Worm (Caenorhabditis elegans): ENCODE data around the gene srt-35.
"Not testable (repeated sequence)": the region's sequence is repeated elsewhere in the genome, so short reads cannot be mapped to it uniquely, and the experiment has no call there.

The srt-35 gene

ce11 chrV:4219342-4219741 lies 45.1 kb downstream of the srt-35 start, which contains the start of gene nlp-9:
TSS of gene nlp-9 (plus strand) at chrV:4219642.
- TF ChIP-seq F10B5.3 (tag; optimal IDR thresholded peaks at IDR 0.05) (no peak), aha-1 (tag) (peak; percentile 13)

DNA sequence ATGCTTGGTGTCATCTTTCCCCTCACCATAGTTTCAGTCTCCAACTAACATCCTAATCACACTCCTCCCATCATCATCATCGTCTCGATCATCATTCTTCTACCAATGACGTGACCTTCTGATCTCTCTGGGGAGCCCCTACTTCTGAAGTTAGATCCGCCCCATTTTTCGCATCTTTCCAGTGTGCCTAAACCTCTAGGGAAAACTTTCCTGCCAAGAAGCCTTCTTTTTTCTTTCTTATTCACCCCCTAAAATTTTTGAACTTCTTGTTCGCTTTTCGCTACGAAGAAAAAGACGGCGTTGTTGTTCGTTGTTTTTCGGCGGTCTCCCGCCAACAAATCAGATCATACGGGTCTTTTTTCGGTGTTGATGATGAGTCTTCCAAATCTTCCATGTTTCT lies 46.1 kb downstream of the srt-35 start:
- TF ChIP-seq ceh-20 (GFP tag; IDR thresholded peaks at IDR 0.05) = 0 out of 2 replicates have a peak, but pooled peaks have one; percentile 22
- TF ChIP-seq vab-7 (GFP tag; IDR thresholded peaks at IDR 0.05) = peak; percentile 38; the same call in 1 of the 2 replicates
- no peak for TF ChIP-seq dmd-6 (GFP tag; IDR thresholded peaks at IDR 0.05)
- no peak for TF ChIP-seq mxl-3 (GFP tag; optimal IDR thresholded peaks at IDR 0.05)
- TF ChIP-seq aha-1 (tag) = peak; percentile 92
- peak in 1 of 2 experiments; percentile 7 for TF ChIP-seq lsy-2 (tag; optimal IDR thresholded peaks at IDR 0.05)

DNA sequence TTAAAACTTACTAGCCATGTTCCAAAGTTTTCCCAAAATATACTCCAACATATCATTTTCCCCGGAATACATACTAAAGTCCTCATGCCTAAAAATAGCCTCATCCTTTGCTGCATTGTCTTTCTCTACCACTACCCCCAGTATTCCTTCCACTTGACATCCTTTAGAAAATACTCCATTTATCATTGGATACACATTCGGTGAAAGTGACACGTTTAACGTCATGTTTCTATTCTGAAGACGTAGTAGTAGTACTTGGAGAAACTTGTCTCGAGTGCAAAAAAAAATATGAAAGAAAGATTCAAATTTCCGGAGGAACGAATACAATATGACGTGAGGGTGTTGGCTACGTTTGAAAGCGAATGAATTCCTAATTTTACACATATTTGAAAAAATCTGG lies 47.5 kb downstream of the srt-35 start:
- no peak for TF ChIP-seq pqm-1 (tag; optimal IDR thresholded peaks at IDR 0.05)
- TF ChIP-seq Y48G9A.11 (GFP tag; IDR thresholded peaks at IDR 0.05) = no peak
- TF ChIP-seq F10B5.3 (tag; optimal IDR thresholded peaks at IDR 0.05) = no peak
- no peak for TF ChIP-seq daf-19 (GFP tag; conservative IDR thresholded peaks at IDR 0.05)
- peak in 1 of 2 experiments; percentile 90 for TF ChIP-seq unc-62 (GFP tag; optimal IDR thresholded peaks at IDR 0.05 in 1 of 2)
- TF ChIP-seq unc-62 (tag; optimal IDR thresholded peaks at IDR 0.05) = no peak
- TF ChIP-seq tra-1 (GFP tag; IDR thresholded peaks at IDR 0.05) = no peak
- no peak for TF ChIP-seq nhr-237 (tag; optimal IDR thresholded peaks at IDR 0.05)

- not testable (repeated sequence) for TF ChIP-seq F44E2.7 (GFP tag; IDR thresholded peaks at IDR 0.05); nhr-111 (GFP tag; optimal IDR thresholded peaks at IDR 0.05); nhr-10 (tag; optimal IDR thresholded peaks at IDR 0.05)
Measured at ce11 chrV:4215856-4216255, 48.6 kb downstream of the srt-35 start, which contains the start of gene H43I07.4. TSS of gene H43I07.4 (plus strand) at chrV:4216156.

DNA sequence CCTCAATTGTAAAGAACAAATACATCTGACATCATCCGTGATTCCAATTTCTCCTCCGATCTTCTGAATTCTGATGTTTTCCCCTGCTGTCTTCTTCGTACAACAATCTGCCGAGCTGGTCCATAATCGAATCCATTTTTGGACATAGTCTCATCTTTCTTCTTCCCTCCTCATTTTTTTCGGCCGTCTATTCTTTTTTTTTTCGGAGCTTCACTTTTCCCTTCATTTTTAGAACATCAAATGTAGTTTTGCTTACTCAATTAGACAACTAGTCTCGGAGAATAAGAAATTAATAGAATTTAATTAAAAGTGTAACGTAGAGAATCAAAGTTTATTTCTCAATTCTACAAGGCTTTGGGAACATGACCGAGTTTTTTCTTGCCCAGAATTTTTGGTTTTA lies 52.9 kb downstream of the srt-35 start:
- TF ChIP-seq daf-19 (GFP tag; conservative IDR thresholded peaks at IDR 0.05) (no peak), zip-11 (GFP tag; IDR thresholded peaks at IDR 0.05) (no peak), pha-4 (GFP tag; IDR thresholded peaks at IDR 0.05) (no peak), pha-4 (tag; optimal IDR thresholded peaks at IDR 0.05) (no peak), ztf-7 (tag; optimal IDR thresholded peaks at IDR 0.05) (no peak), Y75B8A.6 (GFP tag; IDR thresholded peaks at IDR 0.05) (no peak), tag-97 (GFP tag; IDR thresholded peaks at IDR 0.05) (no peak), vab-7 (GFP tag; IDR thresholded peaks at IDR 0.05) (no peak), attf-4 (tag; optimal IDR thresholded peaks at IDR 0.05) (no peak), duxl-1 (tag; optimal IDR thresholded peaks at IDR 0.05; ENCODE audit: poor library complexity) (no peak), ctbp-1 (GFP tag; IDR thresholded peaks at IDR 0.05) (0 out of 2 replicates have a peak, but pooled peaks have one; percentile 25), F10B5.3 (tag; optimal IDR thresholded peaks at IDR 0.05) (no peak), egl-27 (tag; optimal IDR thresholded peaks at IDR 0.05) (no peak), snpc-1.2 (GFP tag; IDR thresholded peaks at IDR 0.05) (no peak), ces-1 (GFP tag; optimal IDR thresholded peaks at IDR 0.05) (peak; percentile 31), nhr-6 (tag; optimal IDR thresholded peaks at IDR 0.05) (no peak), ZK546.5 (tag; optimal IDR thresholded peaks at IDR 0.05) (no peak), hmg-1.1 (GFP tag; IDR thresholded peaks at IDR 0.05) (no peak), fkh-10 (GFP tag; optimal IDR thresholded peaks at IDR 0.05) (peak; percentile 91), nhr-77 (tag; optimal IDR thresholded peaks at IDR 0.05) (no peak), aha-1 (tag) (peak; percentile 20), R02D3.7 (tag; optimal IDR thresholded peaks at IDR 0.05) (no peak), ceh-28 (tag; optimal IDR thresholded peaks at IDR 0.05) (no peak), hlh-30 (tag; optimal IDR thresholded peaks at IDR 0.05; ENCODE audit: insufficient read depth) (no peak), ceh-82 (tag; optimal IDR thresholded peaks at IDR 0.05) (no peak), nhr-10 (tag; optimal IDR thresholded peaks at IDR 0.05) (no peak), cey-2 (tag; optimal IDR thresholded peaks at IDR 0.05; ENCODE audit: borderline replicate concordance, insufficient read depth) (no peak)

All from whole organism, L4 larva.